Fruit fly (Drosophila melanogaster) whole organism, prepupa: Measurements from ENCODE around the gene CG15023.

Experiments
- Blimp-1 ChIP-seq: fragments of 200-800 bp; sonication (Bioruptor generic); optimal IDR thresholded peaks from 3 replicates; lab custom pipeline; 2017; ENCODE audit warnings: missing biosample characterization, missing genetic modification characterization, mild to moderate bottlenecking, moderate library complexity, missing genetic modification reagents
- CG10631 ChIP-seq: fragments of 200-800 bp; sonication (Bioruptor generic); optimal IDR thresholded peaks from 2 replicates; lab custom pipeline; 2016; ENCODE audit warnings: missing biosample characterization, missing genetic modification characterization
- CG10669 ChIP-seq: fragments of 200-800 bp; sonication (Bioruptor generic); optimal IDR thresholded peaks from 3 replicates; lab custom pipeline; 2018; ENCODE audit warnings: missing biosample characterization, mild to moderate bottlenecking, missing genetic modification characterization, moderate library complexity
- CG11902 ChIP-seq: fragments of 200-800 bp; sonication (Bioruptor generic); optimal IDR thresholded peaks from 3 replicates; lab custom pipeline; 2016; ENCODE audit warnings: missing biosample characterization, missing genetic modification characterization
- CG15336 ChIP-seq: fragments of 200-800 bp; sonication (Bioruptor generic); IDR thresholded peaks from 2 replicates; pipeline ENCODE4 v1.3.6; 2022; ENCODE audit warnings: missing biosample characterization, missing genetic modification characterization
- CG16779 ChIP-seq: fragments of 200-800 bp; sonication (Bioruptor generic); optimal IDR thresholded peaks from 3 replicates; lab custom pipeline; 2017; ENCODE audit warnings: missing biosample characterization, mild to moderate bottlenecking, missing genetic modification characterization
- CG3032 ChIP-seq: fragments of 200-800 bp; optimal IDR thresholded peaks from 2 replicates; lab custom pipeline; 2019; ENCODE audit warnings: missing biosample characterization, mild to moderate bottlenecking, missing genetic modification characterization, moderate library complexity
- CG32006 ChIP-seq: fragments of 200-800 bp; sonication (Bioruptor generic); optimal IDR thresholded peaks from 3 replicates; lab custom pipeline; 2017; ENCODE audit warnings: missing biosample characterization, mild to moderate bottlenecking, missing genetic modification characterization
- CG34406 ChIP-seq: fragments of 200-800 bp; sonication (Bioruptor generic); optimal IDR thresholded peaks from 3 replicates; lab custom pipeline; 2016; ENCODE audit warnings: missing biosample characterization, missing genetic modification characterization
- CG3919 ChIP-seq: fragments of 200-800 bp; sonication (Bioruptor generic); optimal IDR thresholded peaks from 3 replicates; lab custom pipeline; 2016; ENCODE audit warnings: missing biosample characterization, missing genetic modification characterization
- CG4318 ChIP-seq: fragments of 200-800 bp; sonication (Bioruptor generic); optimal IDR thresholded peaks from 3 replicates; lab custom pipeline; 2017; ENCODE audit warnings: missing biosample characterization, mild to moderate bottlenecking, missing genetic modification characterization
- CG6163 ChIP-seq: fragments of 200-800 bp; sonication (Bioruptor generic); IDR thresholded peaks from 3 replicates; pipeline ENCODE4 v1.3.6; 2022; ENCODE audit warnings: missing biosample characterization, missing genetic modification characterization
- CG6792 ChIP-seq: fragments of 200-800 bp; sonication (Bioruptor generic); optimal IDR thresholded peaks from 3 replicates; lab custom pipeline; 2016; ENCODE audit warnings: missing biosample characterization, missing genetic modification characterization
- CG6854 ChIP-seq: fragments of 200-800 bp; sonication (Bioruptor generic); optimal IDR thresholded peaks from 2 replicates; lab custom pipeline; 2017; ENCODE audit warnings: missing biosample characterization, mild to moderate bottlenecking, missing genetic modification characterization
- CG8119 ChIP-seq: fragments of 200-800 bp; sonication (Bioruptor generic); IDR thresholded peaks from 3 replicates; pipeline ENCODE4 v1.3.6; 2022; ENCODE audit warnings: missing biosample characterization, missing genetic modification characterization
- CG8632 ChIP-seq: fragments of 200-800 bp; sonication (Bioruptor generic); optimal IDR thresholded peaks from 3 replicates; lab custom pipeline; 2016; ENCODE audit warnings: missing biosample characterization, missing genetic modification characterization
- CG9139 ChIP-seq: fragments of 200-800 bp; sonication (Bioruptor generic); optimal IDR thresholded peaks from 3 replicates; lab custom pipeline; 2017; ENCODE audit warnings: missing biosample characterization, mild to moderate bottlenecking, missing genetic modification characterization
- Eip75B ChIP-seq: fragments of 200-800 bp; sonication (Bioruptor generic); optimal IDR thresholded peaks from 3 replicates; lab custom pipeline; 2016; ENCODE audit warnings: missing biosample characterization, missing genetic modification characterization
- Eip78C ChIP-seq: fragments of 200-800 bp; sonication (Bioruptor generic); peaks from one replicate; lab custom pipeline; 2016; ENCODE audit warnings: missing biosample characterization, missing genetic modification characterization
- Eip93F ChIP-seq: fragments of 200-800 bp; sonication (Bioruptor generic); optimal IDR thresholded peaks from 2 replicates; lab custom pipeline; 2016; ENCODE audit warnings: missing biosample characterization, mild to moderate bottlenecking, missing genetic modification characterization
- Ets21C ChIP-seq: fragments of 200-800 bp; sonication (Bioruptor generic); optimal IDR thresholded peaks from 3 replicates; lab custom pipeline; 2016; ENCODE audit warnings: missing biosample characterization, missing genetic modification characterization
- Ets96B ChIP-seq: fragments of 200-800 bp; optimal IDR thresholded peaks from 2 replicates; lab custom pipeline; 2019; ENCODE audit warnings: missing biosample characterization, mild to moderate bottlenecking, missing genetic modification characterization, moderate library complexity
- Gug ChIP-seq: fragments of 200-800 bp; sonication (Bioruptor generic); IDR thresholded peaks from 2 replicates; pipeline ENCODE4 v1.3.6; 2022; ENCODE audit warnings: missing biosample characterization, missing genetic modification characterization
- Hr39 ChIP-seq: fragments of 200-800 bp; sonication (Bioruptor generic); optimal IDR thresholded peaks from 2 replicates; lab custom pipeline; 2016; ENCODE audit warnings: missing biosample characterization, missing genetic modification characterization
- Hr4 ChIP-seq: fragments of 200-800 bp; sonication (Bioruptor generic); optimal IDR thresholded peaks from 3 replicates; lab custom pipeline; 2016; ENCODE audit warnings: missing biosample characterization, missing genetic modification characterization
- Met ChIP-seq: fragments of 200-800 bp; sonication (Bioruptor generic); optimal IDR thresholded peaks from 3 replicates; lab custom pipeline; 2016; ENCODE audit warnings: missing biosample characterization, missing genetic modification characterization
- Smox ChIP-seq: fragments of 200-800 bp; sonication (Bioruptor generic); optimal IDR thresholded peaks from 3 replicates; lab custom pipeline; 2016; ENCODE audit warnings: missing biosample characterization, missing genetic modification characterization
- Sox102F ChIP-seq: fragments of 200-800 bp; sonication (Bioruptor generic); optimal IDR thresholded peaks from 2 replicates; lab custom pipeline; 2016; ENCODE audit warnings: missing biosample characterization, mild to moderate bottlenecking, missing genetic modification characterization
- Sox14 ChIP-seq: fragments of 200-800 bp; sonication (Bioruptor generic); optimal IDR thresholded peaks from 3 replicates; lab custom pipeline; 2016; ENCODE audit warnings: missing biosample characterization, missing genetic modification characterization
- achi ChIP-seq: fragments of 200-800 bp; sonication (Bioruptor generic); optimal IDR thresholded peaks from 3 replicates; lab custom pipeline; 2016; ENCODE audit warnings: missing biosample characterization, missing genetic modification characterization
- acj6 ChIP-seq: fragments of 200-800 bp; sonication (Bioruptor generic); optimal IDR thresholded peaks from 3 replicates; lab custom pipeline; 2016; ENCODE audit warnings: missing biosample characterization, missing genetic modification characterization
- cyc ChIP-seq: fragments of 200-800 bp; sonication (Bioruptor generic); optimal IDR thresholded peaks from 3 replicates; lab custom pipeline; 2016; ENCODE audit warnings: missing biosample characterization, missing genetic modification characterization
- dac ChIP-seq: fragments of 200-800 bp; sonication (Bioruptor generic); optimal IDR thresholded peaks from 2 replicates; lab custom pipeline; 2017; ENCODE audit warnings: missing biosample characterization, mild to moderate bottlenecking, missing genetic modification characterization
- dsx ChIP-seq: fragments of 200-800 bp; optimal IDR thresholded peaks from 3 replicates; lab custom pipeline; 2019; ENCODE audit warnings: missing biosample characterization, mild to moderate bottlenecking, missing genetic modification characterization, moderate library complexity; ENCODE audit not compliant: poor library complexity, severe bottlenecking
- esn ChIP-seq: fragments of 200-800 bp; sonication (Bioruptor generic); optimal IDR thresholded peaks from 2 replicates; lab custom pipeline; 2016; ENCODE audit warnings: missing biosample characterization, mild to moderate bottlenecking, missing genetic modification characterization, moderate library complexity
- fd59A ChIP-seq: fragments of 200-800 bp; sonication (Bioruptor generic); optimal IDR thresholded peaks from 2 replicates; lab custom pipeline; 2017; ENCODE audit warnings: missing biosample characterization, mild to moderate bottlenecking, missing genetic modification characterization, missing genetic modification reagents
- net ChIP-seq: fragments of 200-800 bp; sonication (Bioruptor generic); optimal IDR thresholded peaks from 3 replicates; lab custom pipeline; 2016; ENCODE audit warnings: missing biosample characterization, missing genetic modification characterization
- salr ChIP-seq, 2 experiments: fragments of 200-800 bp; sonication (Bioruptor generic); optimal IDR thresholded peaks; 3 replicates each; lab custom pipeline; 2016 to 2018; ENCODE audit warnings: missing biosample characterization in 2 of 2, missing genetic modification characterization in 2 of 2, mild to moderate bottlenecking in 1 of 2
- spab ChIP-seq: fragments of 200-800 bp; sonication (Bioruptor generic); optimal IDR thresholded peaks from 2 replicates; lab custom pipeline; 2017; ENCODE audit warnings: missing biosample characterization, mild to moderate bottlenecking, missing genetic modification characterization, missing genetic modification reagents
- ss ChIP-seq, 2 experiments: fragments of 200-800 bp; sonication (Bioruptor generic); optimal IDR thresholded peaks; 2 replicates in 1 of 2; 3 replicates in 1 of 2; lab custom pipeline; 2017 to 2018; ENCODE audit warnings: mild to moderate bottlenecking in 2 of 2, missing biosample characterization in 2 of 2, missing genetic modification characterization in 2 of 2, moderate library complexity in 1 of 2
- svp ChIP-seq: fragments of 200-800 bp; sonication (Bioruptor generic); peaks from one replicate; lab custom pipeline; 2016; ENCODE audit warnings: missing biosample characterization, missing genetic modification characterization
- topi ChIP-seq: fragments of 200-800 bp; sonication (Bioruptor generic); optimal IDR thresholded peaks from 3 replicates; lab custom pipeline; 2016; ENCODE audit warnings: missing biosample characterization, missing genetic modification characterization
- vri ChIP-seq: fragments of 200-800 bp; sonication (Bioruptor generic); optimal IDR thresholded peaks from 3 replicates; lab custom pipeline; 2016; ENCODE audit warnings: missing biosample characterization, mild to moderate bottlenecking, missing genetic modification characterization

The CG15023 gene

dm6 chr3L:4411951-4412350 lies 49.4 kb downstream of the CG15023 start:
- TF ChIP-seq CG8632 (GFP tag; lab: Kevin White, UChicago) (no peak), CG6163 (GFP tag; lab: Robert Waterston, UW) (no peak), spab (GFP tag; lab: Kevin White, UChicago) (no peak), Gug (no peak), CG3032 (tag; lab: Kevin White, UChicago) (no peak), CG32006 (no peak), fd59A (GFP tag; lab: Kevin White, UChicago) (no peak), ss (GFP tag; optimal IDR thresholded peaks at IDR 0.05; lab: Kevin White, UChicago) (no peak), CG11902 (GFP tag; lab: Kevin White, UChicago) (no peak), CG10669 (GFP tag; lab: Kevin White, UChicago) (no peak), Smox (GFP tag; lab: Kevin White, UChicago) (no peak), topi (no peak)

DNA sequence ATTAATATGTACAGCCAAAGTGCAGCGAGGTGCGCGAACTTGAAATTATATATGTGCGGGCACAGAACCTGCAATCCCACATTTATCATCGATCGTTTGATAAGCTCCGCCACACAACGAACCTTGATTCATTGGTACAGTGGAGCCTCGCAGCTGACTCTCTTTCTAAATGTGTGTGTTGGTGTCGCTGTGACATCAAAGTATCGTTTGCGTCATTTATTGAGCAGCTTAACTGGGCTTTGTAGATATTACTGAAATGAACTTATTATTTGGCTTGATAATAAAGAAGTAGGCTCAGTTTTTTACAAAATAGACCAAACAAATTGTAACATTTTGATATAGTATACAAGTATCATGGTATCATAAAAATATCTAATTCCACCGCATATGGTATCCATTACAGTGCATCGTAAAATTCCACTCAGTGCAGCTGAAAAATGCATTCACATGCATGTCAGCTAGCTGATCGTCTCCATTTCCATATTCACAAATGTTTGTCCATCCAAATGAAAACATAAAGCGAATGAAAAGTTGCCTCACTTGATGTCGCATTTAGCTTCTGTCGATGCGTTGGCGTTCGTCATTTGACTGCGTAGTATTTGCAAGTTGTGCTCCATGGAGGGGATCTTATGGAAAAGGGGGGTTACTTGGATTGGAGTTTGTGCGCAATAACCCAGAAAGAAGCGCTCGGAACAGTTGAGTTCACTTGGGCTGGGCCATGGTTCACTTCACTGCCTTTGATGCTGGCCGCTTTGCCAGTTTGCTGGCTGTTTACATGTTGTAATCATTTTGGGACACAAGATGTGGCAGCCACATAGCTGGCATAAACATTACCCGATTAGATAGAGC lies 50.1 kb downstream of the CG15023 start:
- TF ChIP-seq Ets21C (GFP tag; lab: Kevin White, UChicago) (no peak), topi (peak; percentile 23), CG9139 (GFP tag; lab: Kevin White, UChicago) (no peak), acj6 (GFP tag; lab: Kevin White, UChicago) (peak; percentile 19), CG32006 (peak; percentile 33), dsx (GFP tag; lab: Kevin White, UChicago) (no peak), ss (GFP tag; optimal IDR thresholded peaks at IDR 0.05; lab: Kevin White, UChicago) (no peak), Eip75B (GFP tag; lab: Kevin White, UChicago) (no peak), CG3032 (tag; lab: Kevin White, UChicago) (no peak), dac (GFP tag; lab: Kevin White, UChicago) (no peak), Ets96B (no peak), CG8119 (GFP tag; lab: Robert Waterston, UW) (no peak), salr (GFP tag; optimal IDR thresholded peaks at IDR 0.05; lab: Kevin White, UChicago) (no peak), Eip78C (peak; percentile 67), CG15336 (no peak), Hr4 (peak; percentile 21), Smox (GFP tag; lab: Kevin White, UChicago) (peak; percentile 19), Sox102F (GFP tag; lab: Kevin White, UChicago) (peak; percentile 48), CG16779 (tag; lab: Kevin White, UChicago) (no peak), cyc (no peak), Hr39 (GFP tag; lab: Kevin White, UChicago) (peak; percentile 24), CG6163 (GFP tag; lab: Robert Waterston, UW) (no peak), CG3919 (no peak), Blimp-1 (no peak), net (GFP tag; lab: Kevin White, UChicago) (no peak), achi (GFP tag; lab: Kevin White, UChicago) (no peak), CG6792 (GFP tag; lab: Kevin White, UChicago) (peak; percentile 6), CG4318 (GFP tag; lab: Kevin White, UChicago) (no peak), CG34406 (GFP tag; lab: Kevin White, UChicago) (no peak), vri (GFP tag; lab: Kevin White, UChicago) (peak; percentile 69), esn (peak; percentile 30), CG11902 (GFP tag; lab: Kevin White, UChicago) (no peak), Met (GFP tag; lab: Kevin White, UChicago) (peak; percentile 24), Eip93F (GFP tag; lab: Kevin White, UChicago) (no peak), svp (GFP tag; lab: Kevin White, UChicago) (peak; percentile 73), CG8632 (GFP tag; lab: Kevin White, UChicago) (no peak), CG10631 (no peak), Gug (no peak), spab (GFP tag; lab: Kevin White, UChicago) (no peak), CG6854 (GFP tag; lab: Kevin White, UChicago) (no peak), Sox14 (GFP tag; lab: Kevin White, UChicago) (no peak)
- TF ChIP-seq, all 60 proteins: peak for 13
